Worm (Caenorhabditis elegans) whole organism, L4 larva: ENCODE data around the gene hil-7.

Experiments used
- T20F7.1 ChIP-seq: fragments of 200-800 bp; sonication (Bioruptor generic); optimal IDR thresholded peaks from 2 replicates; lab custom pipeline; 2018; ENCODE audit warnings: mild to moderate bottlenecking, missing genetic modification characterization, missing compliant biosample characterization
- Y48G9A.11 ChIP-seq: fragments of 200-800 bp; sonication (Bioruptor generic); IDR thresholded peaks from 2 replicates; pipeline ENCODE4 v1.3.6; 2022; ENCODE audit warnings: missing genetic modification reagents, missing genetic modification characterization, missing compliant biosample characterization
- ZK337.2 ChIP-seq: fragments of 200-800 bp; sonication (Bioruptor generic); IDR thresholded peaks from 2 replicates; pipeline ENCODE4 v1.3.6; 2022; ENCODE audit warnings: missing genetic modification reagents, missing genetic modification characterization, missing compliant biosample characterization
- ama-1 ChIP-seq: fragments of 150-350 bp; optimal IDR thresholded peaks from 2 replicates; lab custom pipeline; 2014; ENCODE audit warnings: inconsistent platforms, mixed read lengths
- ceh-44 ChIP-seq: fragments of 200-800 bp; sonication (Bioruptor generic); IDR thresholded peaks from 2 replicates; pipeline ENCODE4 v1.3.6; 2022; ENCODE audit warnings: missing genetic modification reagents, missing genetic modification characterization, missing compliant biosample characterization
- ces-1 ChIP-seq: fragments of 150-350 bp; sonication (generic microtip); optimal IDR thresholded peaks from 4 replicates; lab custom pipeline; 2014; ENCODE audit warnings: missing biosample characterization, missing genetic modification reagents, missing genetic modification characterization
- daf-16 ChIP-seq, 3 experiments: sonication (generic microtip); optimal IDR thresholded peaks; 2 replicates each; lab custom pipeline; 2016 to 2017; ENCODE audit warnings: missing genetic modification characterization in 3 of 3, missing genetic modification reagents in 3 of 3, mild to moderate bottlenecking in 2 of 3, missing compliant biosample characterization in 2 of 3, missing biosample characterization in 1 of 3, moderate library complexity in 1 of 3
- dmd-6 ChIP-seq: fragments of 200-800 bp; sonication (Bioruptor generic); IDR thresholded peaks from 2 replicates; pipeline ENCODE4 v1.3.6; 2022; ENCODE audit warnings: missing genetic modification reagents, missing genetic modification characterization, missing compliant biosample characterization
- dmd-8 ChIP-seq: fragments of 200-800 bp; sonication (Bioruptor generic); IDR thresholded peaks from 2 replicates; pipeline ENCODE4 v1.3.6; 2022; ENCODE audit warnings: missing genetic modification characterization, missing compliant biosample characterization
- dpl-1 ChIP-seq: fragments of 150-350 bp; optimal IDR thresholded peaks from 2 replicates; lab custom pipeline; 2014; ENCODE audit warnings: missing biosample characterization, missing genetic modification reagents, missing genetic modification characterization
- duxl-1 ChIP-seq: sonication (generic microtip); optimal IDR thresholded peaks from 2 replicates; lab custom pipeline; 2016; ENCODE audit warnings: mild to moderate bottlenecking, missing genetic modification characterization, moderate library complexity, missing compliant biosample characterization; ENCODE audit not compliant: poor library complexity
- dve-1 ChIP-seq: sonication (generic microtip); optimal IDR thresholded peaks from 2 replicates; lab custom pipeline; 2017; ENCODE audit warnings: antibody characterized with exemption, mild to moderate bottlenecking, missing genetic modification characterization, missing compliant biosample characterization; ENCODE audit not compliant: insufficient read depth
- fos-1 ChIP-seq: fragments of 150-350 bp; optimal IDR thresholded peaks from 2 replicates; lab custom pipeline; 2014; ENCODE audit warnings: missing biosample characterization, missing genetic modification characterization
- hif-1 ChIP-seq, 2 experiments: sonication (generic microtip); optimal IDR thresholded peaks; 2 replicates each; lab custom pipeline; 2016 to 2017; ENCODE audit warnings: missing compliant biosample characterization in 2 of 2, missing genetic modification characterization in 2 of 2, missing genetic modification reagents in 2 of 2, missing genotype in 2 of 2, mild to moderate bottlenecking in 1 of 2
- lin-38 ChIP-seq: fragments of 200-800 bp; sonication (Bioruptor generic); IDR thresholded peaks from 2 replicates; pipeline ENCODE4 v1.3.6; 2022; ENCODE audit warnings: missing genetic modification reagents, missing genetic modification characterization, missing compliant biosample characterization
- lsy-2 ChIP-seq, 2 experiments: fragments of 150-350 bp in 1 of 2; sonication (generic microtip) in 1 of 2; optimal IDR thresholded peaks; 2 replicates each; lab custom pipeline; 2014 to 2017; ENCODE audit warnings: missing biosample characterization in 2 of 2, missing genetic modification characterization in 2 of 2
- madf-9 ChIP-seq: fragments of 200-800 bp; sonication (Bioruptor generic); conservative IDR thresholded peaks from 2 replicates; pipeline ENCODE4 v1.3.6; 2022; ENCODE audit warnings: missing genetic modification reagents, missing genetic modification characterization, missing compliant biosample characterization
- mes-2 ChIP-seq: sonication (generic microtip); optimal IDR thresholded peaks from 2 replicates; lab custom pipeline; 2016; ENCODE audit warnings: missing genotype, mild to moderate bottlenecking, missing genetic modification characterization, missing compliant biosample characterization; ENCODE audit not compliant: poor library complexity, severe bottlenecking
- nhr-10 ChIP-seq: fragments of 150-350 bp; optimal IDR thresholded peaks from 2 replicates; lab custom pipeline; 2014; ENCODE audit warnings: missing biosample characterization, missing genetic modification characterization
- nhr-102 ChIP-seq: sonication (generic microtip); optimal IDR thresholded peaks from 2 replicates; lab custom pipeline; 2016; ENCODE audit warnings: mild to moderate bottlenecking, missing genetic modification characterization, moderate library complexity, missing compliant biosample characterization
- nhr-111 ChIP-seq: fragments of 200-800 bp; sonication (Bioruptor generic); optimal IDR thresholded peaks from 2 replicates; lab custom pipeline; 2018; ENCODE audit warnings: mild to moderate bottlenecking, missing genetic modification characterization, missing compliant biosample characterization
- nhr-237 ChIP-seq: sonication (generic microtip); optimal IDR thresholded peaks from 2 replicates; lab custom pipeline; 2017; ENCODE audit warnings: missing biosample characterization, missing genetic modification characterization
- nhr-28 ChIP-seq: fragments of 150-350 bp; optimal IDR thresholded peaks from 2 replicates; lab custom pipeline; 2014; ENCODE audit warnings: missing biosample characterization, missing genetic modification characterization
- nhr-42 ChIP-seq: fragments of 200-800 bp; sonication (Bioruptor generic); IDR thresholded peaks from 2 replicates; pipeline ENCODE4 v1.3.6; 2022; ENCODE audit warnings: missing genetic modification characterization, missing compliant biosample characterization
- nhr-6 ChIP-seq: fragments of 150-350 bp; optimal IDR thresholded peaks from 2 replicates; lab custom pipeline; 2014; ENCODE audit warnings: missing biosample characterization, missing genetic modification characterization
- pqm-1 ChIP-seq: sonication (generic microtip); optimal IDR thresholded peaks from 2 replicates; lab custom pipeline; 2017; ENCODE audit warnings: missing biosample characterization, missing genetic modification characterization
- rbr-2 ChIP-seq: sonication (generic microtip); optimal IDR thresholded peaks from 2 replicates; lab custom pipeline; 2016; ENCODE audit warnings: missing genotype, missing genetic modification characterization, missing compliant biosample characterization
- sdz-12 ChIP-seq: fragments of 200-800 bp; sonication (Bioruptor generic); optimal IDR thresholded peaks from 2 replicates; lab custom pipeline; 2018; ENCODE audit warnings: mild to moderate bottlenecking, missing genetic modification characterization, missing compliant biosample characterization
- snpc-1.2 ChIP-seq: fragments of 200-800 bp; sonication (Bioruptor generic); IDR thresholded peaks from 2 replicates; pipeline ENCODE4 v1.3.6; 2022; ENCODE audit warnings: missing genetic modification reagents, missing genetic modification characterization, missing compliant biosample characterization
- snpc-4 ChIP-seq: fragments of 150-350 bp; optimal IDR thresholded peaks from 2 replicates; lab custom pipeline; 2014; ENCODE audit warnings: missing biosample characterization, missing genetic modification characterization
- spr-1 ChIP-seq: sonication (generic microtip); optimal IDR thresholded peaks from 2 replicates; lab custom pipeline; 2016; ENCODE audit warnings: mild to moderate bottlenecking, missing genetic modification characterization, missing compliant biosample characterization
- unc-130 ChIP-seq: sonication (generic microtip); optimal IDR thresholded peaks from 2 replicates; lab custom pipeline; 2016; ENCODE audit warnings: missing genetic modification reagents, missing genetic modification characterization, missing compliant biosample characterization
- zfp-2 ChIP-seq: sonication (generic microtip); optimal IDR thresholded peaks from 2 replicates; lab custom pipeline; 2016; ENCODE audit warnings: mild to moderate bottlenecking, missing genetic modification characterization, missing compliant biosample characterization
- zip-2 ChIP-seq: fragments of 150-350 bp; optimal IDR thresholded peaks from 2 replicates; lab custom pipeline; 2014; ENCODE audit warnings: missing biosample characterization, missing genetic modification characterization
- ztf-11 ChIP-seq: fragments of 150-350 bp; optimal IDR thresholded peaks from 2 replicates; lab custom pipeline; 2014; ENCODE audit warnings: missing biosample characterization, missing genetic modification characterization

The hil-7 gene

ce11 chrIV:6631704-6632272, 14.3 kb upstream of the hil-7 start, which contains the start of the genes cest-5.1 and C01B10.9:
Gene cest-5.1 (minus strand): TSS chrIV:6631754.
Gene C01B10.9 (plus strand): TSS chrIV:6632222.
- TF ChIP-seq dve-1 (tag; lab: Kevin White, UChicago) = peak; percentile 49
- peak; percentile 99 for TF ChIP-seq mes-2
- TF ChIP-seq T20F7.1 (GFP tag; lab: Kevin White, UChicago) = peak; percentile 15
- TF ChIP-seq hif-1 (tag; optimal IDR thresholded peaks at IDR 0.05; lab: Kevin White, UChicago) = peak in 1 of 2 experiments; percentile 90
- no peak for TF ChIP-seq fos-1 (tag; lab: Kevin White, UChicago)
- peak; percentile 31 for TF ChIP-seq nhr-28 (tag; lab: Kevin White, UChicago)
- peak; percentile 33; the same call in 1 of the 2 replicates for TF ChIP-seq ceh-44 (GFP tag; lab: Robert Waterston, UW)
- TF ChIP-seq rbr-2 = peak; percentile 30
- peak; percentile 33 for TF ChIP-seq nhr-102 (tag; lab: Kevin White, UChicago)
- TF ChIP-seq nhr-237 (tag; lab: Kevin White, UChicago) = no peak
- TF ChIP-seq ztf-11 = no peak
- TF ChIP-seq lin-38 (GFP tag; lab: Robert Waterston, UW) = peak; percentile 74
- no peak for TF ChIP-seq ces-1 (GFP tag; lab: Kevin White, UChicago)
- TF ChIP-seq ZK337.2 (GFP tag; lab: Robert Waterston, UW) = peak; percentile 86
- no peak for TF ChIP-seq nhr-42
- no peak for TF ChIP-seq nhr-6
- TF ChIP-seq dmd-8 (GFP tag; lab: Robert Waterston, UW) = no peak
- peak; percentile 95 for TF ChIP-seq dpl-1 (GFP tag; lab: Kevin White, UChicago)
- TF ChIP-seq nhr-111 (GFP tag; lab: Kevin White, UChicago) = no peak
- peak; percentile 88 for TF ChIP-seq unc-130
- TF ChIP-seq lsy-2 (tag; optimal IDR thresholded peaks at IDR 0.05; lab: Kevin White, UChicago) = peak in 1 of 2 experiments; percentile 79
- TF ChIP-seq dmd-6 (GFP tag; lab: Robert Waterston, UW) = peak; percentile 63
- TF ChIP-seq snpc-4 (tag; lab: Kevin White, UChicago) = peak; percentile 12
- 0 out of 2 replicates have a peak, but pooled peaks have one; percentile 31 for TF ChIP-seq madf-9
- TF ChIP-seq duxl-1 (tag; lab: Kevin White, UChicago) = peak; percentile 41
- peak; percentile 4 for TF ChIP-seq zip-2 (tag; lab: Kevin White, UChicago)
- peak; percentile 90 for TF ChIP-seq snpc-1.2 (GFP tag; lab: Robert Waterston, UW)
- peak in 1 of 2 experiments; percentile 7 for TF ChIP-seq daf-16 (GFP tag; optimal IDR thresholded peaks at IDR 0.05; lab: Kevin White, UChicago)
- TF ChIP-seq daf-16 (tag; optimal IDR thresholded peaks at IDR 0.05; lab: Kevin White, UChicago) = peak; percentile 59

ce11 chrIV:6634789-6635188, 11.3 kb upstream of the hil-7 start, which contains the start of gene metl-13:
Gene metl-13 (plus strand): TSS chrIV:6635089.
- TF ChIP-seq zfp-2 (no peak), lin-38 (GFP tag; lab: Robert Waterston, UW) (0 out of 2 replicates have a peak, but pooled peaks have one; percentile 24), Y48G9A.11 (no peak)

- TF ChIP-seq spr-1 (no peak), ama-1 (lab: Kevin White, UChicago) (no peak)
- TF ChIP-seq, all 104 proteins: peak for 0
These were observed 7.9 kb upstream of the hil-7 start, which contains the start of gene C01B10.7 for ce11 chrIV:6638256-6638655. Gene C01B10.7 (plus strand): TSS chrIV:6638556.

ce11 chrIV:6639880-6640279, 6.2 kb upstream of the hil-7 start, which contains the start of gene C01B10.6:
Gene C01B10.6 (plus strand): TSS chrIV:6640180.
- TF ChIP-seq pqm-1 (tag; lab: Kevin White, UChicago) (peak; percentile 34), sdz-12 (GFP tag; lab: Kevin White, UChicago) (no peak), nhr-10 (tag; lab: Kevin White, UChicago) (no peak)
